Worm (Caenorhabditis elegans) whole organism, L2 larva: ENCODE data around the gene K08F9.4.
A peak's percentile ranks its signal among the peaks of the same experiment; 100 is the strongest.

ENCODE experiments used
- F13H6.1 ChIP-seq: sonication (generic microtip); optimal IDR thresholded peaks from 2 replicates; lab custom pipeline; 2016; ENCODE audit warnings: missing genetic modification characterization, missing compliant biosample characterization
- R02D3.7 ChIP-seq: fragments of 150-350 bp; optimal IDR thresholded peaks from 2 replicates; lab custom pipeline; 2014; ENCODE audit warnings: missing biosample characterization, missing genetic modification characterization
- Y55F3AM.14 ChIP-seq: fragments of 200-800 bp; sonication (Bioruptor generic); optimal IDR thresholded peaks from 2 replicates; lab custom pipeline; 2018; ENCODE audit warnings: mild to moderate bottlenecking, missing genetic modification characterization, missing compliant biosample characterization
- ZK546.5 ChIP-seq: sonication (generic microtip); optimal IDR thresholded peaks from 2 replicates; lab custom pipeline; 2017; ENCODE audit warnings: missing biosample characterization, missing genetic modification characterization
- crh-2 ChIP-seq: sonication (generic microtip); optimal IDR thresholded peaks from 2 replicates; lab custom pipeline; 2017; ENCODE audit warnings: missing biosample characterization, missing genetic modification characterization
- elt-1 ChIP-seq: fragments of 150-350 bp; optimal IDR thresholded peaks from 2 replicates; lab custom pipeline; 2014; ENCODE audit warnings: missing biosample characterization, missing genetic modification characterization
- fos-1 ChIP-seq: fragments of 150-350 bp; optimal IDR thresholded peaks from 2 replicates; lab custom pipeline; 2014; ENCODE audit warnings: missing biosample characterization, missing genetic modification characterization
- gmeb-1 ChIP-seq: fragments of 150-350 bp; optimal IDR thresholded peaks from 2 replicates; lab custom pipeline; 2014; ENCODE audit warnings: missing biosample characterization, missing genetic modification characterization
- lin-11 ChIP-seq: fragments of 150-350 bp; sonication (generic microtip); optimal IDR thresholded peaks from 2 replicates; lab custom pipeline; 2014; ENCODE audit warnings: missing biosample characterization, missing genetic modification characterization, inconsistent platforms, mixed read lengths
- lin-13 ChIP-seq: fragments of 150-350 bp; optimal IDR thresholded peaks from 2 replicates; lab custom pipeline; 2014; ENCODE audit warnings: missing biosample characterization, missing genetic modification reagents, missing genetic modification characterization
- lsy-2 ChIP-seq, 2 experiments: fragments of 150-350 bp in 1 of 2; sonication (generic microtip) in 1 of 2; optimal IDR thresholded peaks; 2 replicates each; lab custom pipeline; 2014 to 2017; ENCODE audit warnings: missing biosample characterization in 2 of 2, missing genetic modification characterization in 2 of 2
- mbf-1 ChIP-seq: sonication (generic microtip); optimal IDR thresholded peaks from 2 replicates; lab custom pipeline; 2017; ENCODE audit warnings: missing biosample characterization, missing genetic modification characterization
- mdl-1 ChIP-seq, 2 experiments: fragments of 150-350 bp in 1 of 2; sonication (generic microtip) in 1 of 2; optimal IDR thresholded peaks; 2 replicates each; lab custom pipeline; 2017; ENCODE audit warnings: missing biosample characterization in 2 of 2, missing genetic modification characterization in 2 of 2
- nhr-129 ChIP-seq: fragments of 150-350 bp; optimal IDR thresholded peaks from 2 replicates; lab custom pipeline; 2014; ENCODE audit warnings: missing biosample characterization, missing genetic modification characterization
- nhr-21 ChIP-seq: fragments of 150-350 bp; optimal IDR thresholded peaks from 2 replicates; lab custom pipeline; 2014; ENCODE audit warnings: missing biosample characterization, missing genetic modification characterization
- nhr-23 ChIP-seq: fragments of 150-350 bp; optimal IDR thresholded peaks from 2 replicates; lab custom pipeline; 2014; ENCODE audit warnings: missing biosample characterization, missing genetic modification reagents, missing genetic modification characterization
- nhr-237 ChIP-seq: fragments of 150-350 bp; optimal IDR thresholded peaks from 2 replicates; lab custom pipeline; 2014; ENCODE audit warnings: missing biosample characterization, missing genetic modification characterization
- nhr-25 ChIP-seq: fragments of 150-350 bp; sonication (generic microtip); optimal IDR thresholded peaks from 3 replicates; lab custom pipeline; 2014; ENCODE audit warnings: missing biosample characterization, missing genetic modification characterization
- nhr-6 ChIP-seq: fragments of 150-350 bp; optimal IDR thresholded peaks from 2 replicates; lab custom pipeline; 2014; ENCODE audit warnings: missing biosample characterization, missing genetic modification characterization
- nhr-77 ChIP-seq: fragments of 150-350 bp; optimal IDR thresholded peaks from 2 replicates; lab custom pipeline; 2014; ENCODE audit warnings: missing biosample characterization, missing genetic modification characterization
- peb-1 ChIP-seq: fragments of 150-350 bp; optimal IDR thresholded peaks from 2 replicates; lab custom pipeline; 2014; ENCODE audit warnings: missing biosample characterization, missing genetic modification characterization
- sem-4 ChIP-seq: fragments of 150-350 bp; optimal IDR thresholded peaks from 2 replicates; lab custom pipeline; 2014; ENCODE audit warnings: missing biosample characterization, missing genetic modification reagents, missing genetic modification characterization
- sma-3 ChIP-seq: sonication (generic microtip); optimal IDR thresholded peaks from 2 replicates; lab custom pipeline; 2016; ENCODE audit warnings: missing genetic modification reagents, missing genetic modification characterization, missing compliant biosample characterization
- sma-9 ChIP-seq, 2 experiments: fragments of 150-350 bp in 1 of 2; sonication (generic microtip) in 1 of 2; optimal IDR thresholded peaks; 2 replicates each; lab custom pipeline; 2014 to 2016; ENCODE audit warnings: missing genetic modification characterization in 2 of 2, mild to moderate bottlenecking in 1 of 2, missing biosample characterization in 1 of 2, missing compliant biosample characterization in 1 of 2, missing genetic modification reagents in 1 of 2, moderate library complexity in 1 of 2
- snpc-4 ChIP-seq: fragments of 150-350 bp; optimal IDR thresholded peaks from 2 replicates; lab custom pipeline; 2014; ENCODE audit warnings: missing biosample characterization, missing genetic modification characterization
- unc-39 ChIP-seq: fragments of 150-350 bp; optimal IDR thresholded peaks from 2 replicates; lab custom pipeline; 2014; ENCODE audit warnings: missing biosample characterization, missing genetic modification characterization
- zag-1 ChIP-seq: fragments of 150-350 bp; optimal IDR thresholded peaks from 2 replicates; lab custom pipeline; 2014; ENCODE audit warnings: missing biosample characterization, missing genetic modification characterization
- ztf-4 ChIP-seq: fragments of 150-350 bp; optimal IDR thresholded peaks from 2 replicates; lab custom pipeline; 2014; ENCODE audit warnings: missing biosample characterization, missing genetic modification characterization

The K08F9.4 gene

DNA sequence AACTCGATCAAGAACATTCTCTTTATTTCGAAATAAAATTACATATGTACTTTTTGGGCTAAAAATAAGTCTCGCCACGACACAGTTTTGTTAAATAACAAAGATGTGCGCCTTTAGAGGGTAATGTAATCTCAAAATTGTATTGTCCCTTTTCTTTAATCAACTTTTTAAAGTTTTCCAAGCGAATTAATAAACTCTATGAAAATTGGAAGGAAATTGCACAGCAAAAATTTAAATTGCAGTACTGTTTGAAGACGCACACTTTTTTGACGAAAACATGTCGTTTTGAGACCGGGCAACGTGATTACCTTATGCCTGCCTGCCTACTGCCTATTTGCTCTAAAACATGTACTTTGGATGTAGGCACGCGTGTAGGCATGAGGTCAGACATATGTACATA lies 48.2 kb downstream of the K08F9.4 start:
- no peak for TF ChIP-seq nhr-21 (tag; lab: Kevin White, UChicago)
- TF ChIP-seq snpc-4: no peak
- TF ChIP-seq lin-13: no peak
- TF ChIP-seq sma-3 (GFP tag; lab: Kevin White, UChicago): no peak
- TF ChIP-seq F13H6.1 (tag; lab: Kevin White, UChicago): no peak
- no peak for TF ChIP-seq sma-9 (GFP tag; optimal IDR thresholded peaks at IDR 0.05; lab: Kevin White, UChicago)
- TF ChIP-seq sma-9 (tag; optimal IDR thresholded peaks at IDR 0.05; lab: Kevin White, UChicago): no peak
- no peak for TF ChIP-seq nhr-237 (tag; lab: Kevin White, UChicago)
- no peak for TF ChIP-seq mdl-1 (tag; optimal IDR thresholded peaks at IDR 0.05; lab: Kevin White, UChicago)
- TF ChIP-seq unc-39 (tag; lab: Kevin White, UChicago): no peak
- no peak for TF ChIP-seq nhr-25
- no peak for TF ChIP-seq zag-1 (tag; lab: Kevin White, UChicago)
- no peak for TF ChIP-seq fos-1 (tag; lab: Kevin White, UChicago)
- TF ChIP-seq sem-4 (tag; lab: Kevin White, UChicago): no peak
- TF ChIP-seq peb-1 (tag; lab: Kevin White, UChicago): no peak

DNA sequence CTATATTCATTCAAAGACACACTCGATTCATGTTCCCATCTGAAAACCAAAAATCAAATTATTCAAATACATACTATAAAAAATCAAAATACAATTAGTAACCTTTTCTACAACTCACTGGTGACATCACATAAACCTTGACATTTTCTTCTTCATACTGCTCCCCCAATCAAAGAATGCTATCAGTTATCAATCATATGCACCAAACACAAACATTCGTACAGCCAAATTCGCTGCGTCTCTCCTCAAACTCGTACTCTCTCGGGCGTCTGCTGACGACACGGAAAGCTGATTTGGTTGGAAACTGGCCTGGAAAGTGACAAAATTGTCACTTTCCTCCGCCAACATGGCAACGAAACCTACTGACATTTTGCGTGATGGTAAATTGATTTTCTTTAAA lies 48.6 kb downstream of the K08F9.4 start, which contains the start of gene plc-2:
Gene plc-2 (plus strand): TSS at position 196 of the 400 bp plus-strand sequence.
- TF ChIP-seq crh-2 (tag; lab: Kevin White, UChicago) (peak; percentile 18), fos-1 (tag; lab: Kevin White, UChicago) (peak; percentile 76), ZK546.5 (tag; lab: Kevin White, UChicago) (no peak)

DNA sequence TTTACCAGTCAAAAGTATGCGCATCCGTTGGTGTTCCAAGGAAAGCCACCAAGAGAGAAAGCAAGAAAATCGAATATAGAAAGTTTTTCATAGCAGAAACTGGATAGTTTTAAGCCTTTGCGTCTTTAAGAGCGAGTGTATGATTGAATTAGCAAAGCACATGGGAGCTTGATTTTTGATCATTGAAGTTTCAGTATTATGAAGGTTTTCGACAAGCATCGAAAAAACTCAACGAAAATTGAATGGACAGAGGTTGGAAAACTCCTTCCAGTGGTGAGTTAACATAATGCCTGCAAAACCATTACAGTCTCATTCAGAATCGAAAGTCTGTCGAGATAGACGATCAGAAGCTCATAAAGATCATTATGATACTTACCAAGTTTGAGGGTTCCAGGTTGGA lies 50.1 kb downstream of the K08F9.4 start, which contains the start of gene Y75B12B.13:
Gene Y75B12B.13 (minus strand): TSS at position 101 of the 400 bp plus-strand sequence.
- TF ChIP-seq lin-11 (tag; lab: Kevin White, UChicago) (no peak), gmeb-1 (tag; lab: Kevin White, UChicago) (no peak), nhr-237 (tag; lab: Kevin White, UChicago) (no peak), nhr-129 (tag; lab: Kevin White, UChicago) (no peak), nhr-77 (tag; lab: Kevin White, UChicago) (no peak), R02D3.7 (tag; lab: Kevin White, UChicago) (no peak), lsy-2 (tag; optimal IDR thresholded peaks at IDR 0.05; lab: Kevin White, UChicago) (no peak), lin-13 (no peak), ztf-4 (no peak), nhr-6 (tag; lab: Kevin White, UChicago) (no peak), snpc-4 (no peak), nhr-23 (tag; lab: Kevin White, UChicago) (no peak), Y55F3AM.14 (no peak), unc-39 (tag; lab: Kevin White, UChicago) (no peak), sma-9 (GFP tag; optimal IDR thresholded peaks at IDR 0.05; lab: Kevin White, UChicago) (no peak), sma-9 (tag; optimal IDR thresholded peaks at IDR 0.05; lab: Kevin White, UChicago) (no peak), sem-4 (tag; lab: Kevin White, UChicago) (no peak), nhr-21 (tag; lab: Kevin White, UChicago) (no peak), elt-1 (tag; lab: Kevin White, UChicago) (no peak), mbf-1 (no peak), sma-3 (GFP tag; lab: Kevin White, UChicago) (no peak)
